Worm (Caenorhabditis elegans) whole organism, L4 larva: ENCODE measurements around the gene idpa-1.

Experiments used
- D1046.2 ChIP-seq: fragments of 200-800 bp; sonication (Bioruptor generic); IDR thresholded peaks from 2 replicates; pipeline ENCODE4 v1.3.6; 2022; ENCODE audit warnings: missing genetic modification characterization, missing compliant biosample characterization
- F10B5.3 ChIP-seq: sonication (generic microtip); optimal IDR thresholded peaks from 2 replicates; lab custom pipeline; 2016; ENCODE audit warnings: mild to moderate bottlenecking, missing genetic modification characterization, missing compliant biosample characterization
- F37D6.2 ChIP-seq: sonication (generic microtip); optimal IDR thresholded peaks from 2 replicates; lab custom pipeline; 2016; ENCODE audit warnings: mild to moderate bottlenecking, missing genetic modification characterization, missing compliant biosample characterization
- F49E8.2 ChIP-seq: sonication (generic microtip); optimal IDR thresholded peaks from 2 replicates; lab custom pipeline; 2016; ENCODE audit warnings: missing compliant biosample characterization, mild to moderate bottlenecking, missing genetic modification characterization, borderline replicate concordance
- R02D3.7 ChIP-seq: fragments of 150-350 bp; sonication (generic microtip); optimal IDR thresholded peaks from 3 replicates; lab custom pipeline; 2014; ENCODE audit warnings: missing biosample characterization, missing genetic modification characterization
- Y105C5A.15 ChIP-seq: fragments of 200-800 bp; sonication (Bioruptor generic); IDR thresholded peaks from 2 replicates; pipeline ENCODE4 v1.3.6; 2022; ENCODE audit warnings: missing genetic modification characterization, missing compliant biosample characterization
- Y5F2A.4 ChIP-seq: fragments of 200-800 bp; sonication (Bioruptor generic); optimal IDR thresholded peaks from 2 replicates; lab custom pipeline; 2018; ENCODE audit warnings: mild to moderate bottlenecking, missing genetic modification characterization, missing compliant biosample characterization
- ZK337.2 ChIP-seq: fragments of 200-800 bp; sonication (Bioruptor generic); IDR thresholded peaks from 2 replicates; pipeline ENCODE4 v1.3.6; 2022; ENCODE audit warnings: missing genetic modification reagents, missing genetic modification characterization, missing compliant biosample characterization
- ZK546.5 ChIP-seq, 2 experiments: sonication (generic microtip); optimal IDR thresholded peaks; 2 replicates each; lab custom pipeline; 2017; ENCODE audit warnings: missing biosample characterization in 2 of 2, missing genetic modification characterization in 2 of 2
- aha-1 ChIP-seq: fragments of 150-350 bp; peaks from one replicate; lab custom pipeline; 2014; ENCODE audit warnings: missing biosample characterization, missing genetic modification characterization
- ama-1 ChIP-seq: fragments of 150-350 bp; optimal IDR thresholded peaks from 2 replicates; lab custom pipeline; 2014; ENCODE audit warnings: inconsistent platforms, mixed read lengths
- ceh-62 ChIP-seq: sonication (generic microtip); optimal IDR thresholded peaks from 2 replicates; lab custom pipeline; 2017; ENCODE audit warnings: missing biosample characterization, missing genetic modification characterization
- ceh-82 ChIP-seq: sonication (generic microtip); optimal IDR thresholded peaks from 2 replicates; lab custom pipeline; 2017; ENCODE audit warnings: missing biosample characterization, missing genetic modification characterization
- ctbp-1 ChIP-seq: fragments of 200-800 bp; sonication (Bioruptor generic); IDR thresholded peaks from 2 replicates; pipeline ENCODE4 v1.3.6; 2022; ENCODE audit warnings: missing genetic modification reagents, missing genetic modification characterization, missing compliant biosample characterization
- daf-8 ChIP-seq: fragments of 200-800 bp; sonication (Bioruptor generic); IDR thresholded peaks from 2 replicates; pipeline ENCODE4 v1.3.6; 2022; ENCODE audit warnings: missing genetic modification characterization, missing compliant biosample characterization
- dmd-8 ChIP-seq: fragments of 200-800 bp; sonication (Bioruptor generic); IDR thresholded peaks from 2 replicates; pipeline ENCODE4 v1.3.6; 2022; ENCODE audit warnings: missing genetic modification characterization, missing compliant biosample characterization
- egl-43 ChIP-seq: fragments of 200-800 bp; sonication (Bioruptor generic); IDR thresholded peaks from 2 replicates; pipeline ENCODE4 v1.3.6; 2022; ENCODE audit warnings: missing genetic modification reagents, missing genetic modification characterization, missing compliant biosample characterization
- fkh-10 ChIP-seq: fragments of 150-350 bp; optimal IDR thresholded peaks from 2 replicates; lab custom pipeline; 2014; ENCODE audit warnings: missing biosample characterization, missing genetic modification reagents, missing genetic modification characterization
- hmg-1.1 ChIP-seq: fragments of 200-800 bp; sonication (Bioruptor generic); IDR thresholded peaks from 2 replicates; pipeline ENCODE4 v1.3.6; 2022; ENCODE audit warnings: missing genetic modification reagents, missing genetic modification characterization, missing compliant biosample characterization
- jun-1 ChIP-seq: fragments of 150-350 bp; optimal IDR thresholded peaks from 2 replicates; lab custom pipeline; 2014; ENCODE audit warnings: missing biosample characterization, missing genetic modification reagents, missing genetic modification characterization
- lin-38 ChIP-seq: fragments of 200-800 bp; sonication (Bioruptor generic); IDR thresholded peaks from 2 replicates; pipeline ENCODE4 v1.3.6; 2022; ENCODE audit warnings: missing genetic modification reagents, missing genetic modification characterization, missing compliant biosample characterization
- lin-39 ChIP-seq: fragments of 150-350 bp; optimal IDR thresholded peaks from 2 replicates; lab custom pipeline; 2014; ENCODE audit warnings: missing biosample characterization, missing genetic modification reagents, missing genetic modification characterization
- lsy-2 ChIP-seq, 2 experiments: fragments of 150-350 bp in 1 of 2; sonication (generic microtip) in 1 of 2; optimal IDR thresholded peaks; 2 replicates each; lab custom pipeline; 2014 to 2017; ENCODE audit warnings: missing biosample characterization in 2 of 2, missing genetic modification characterization in 2 of 2
- mxl-3 ChIP-seq: fragments of 200-800 bp; sonication (Bioruptor generic); optimal IDR thresholded peaks from 2 replicates; lab custom pipeline; 2018; ENCODE audit warnings: mild to moderate bottlenecking, missing genetic modification characterization, missing compliant biosample characterization
- nhr-237 ChIP-seq: sonication (generic microtip); optimal IDR thresholded peaks from 2 replicates; lab custom pipeline; 2017; ENCODE audit warnings: missing biosample characterization, missing genetic modification characterization
- nhr-25 ChIP-seq: sonication (generic microtip); optimal IDR thresholded peaks from 2 replicates; lab custom pipeline; 2017; ENCODE audit warnings: missing genetic modification characterization, mild to moderate bottlenecking, missing compliant biosample characterization, antibody characterized with exemption, moderate library complexity, borderline replicate concordance; ENCODE audit not compliant: insufficient read depth
- nhr-6 ChIP-seq: fragments of 150-350 bp; optimal IDR thresholded peaks from 2 replicates; lab custom pipeline; 2014; ENCODE audit warnings: missing biosample characterization, missing genetic modification characterization
- pha-4 ChIP-seq, 2 experiments: fragments of 150-350 bp in 1 of 2; fragments of 200-800 bp in 1 of 2; sonication (Bioruptor generic) in 1 of 2; IDR thresholded peaks in 1 of 2; optimal IDR thresholded peaks in 1 of 2; 2 replicates each; pipeline versions ENCODE4 v1.3.6 to Lab custom; 2014 to 2022; ENCODE audit warnings: missing genetic modification characterization in 2 of 2, missing genetic modification reagents in 2 of 2, missing biosample characterization in 1 of 2, missing compliant biosample characterization in 1 of 2
- pqm-1 ChIP-seq: sonication (generic microtip); optimal IDR thresholded peaks from 2 replicates; lab custom pipeline; 2017; ENCODE audit warnings: missing biosample characterization, missing genetic modification characterization
- sdz-12 ChIP-seq: fragments of 200-800 bp; sonication (Bioruptor generic); optimal IDR thresholded peaks from 2 replicates; lab custom pipeline; 2018; ENCODE audit warnings: mild to moderate bottlenecking, missing genetic modification characterization, missing compliant biosample characterization
- set-16 ChIP-seq: fragments of 200-800 bp; sonication (Bioruptor generic); IDR thresholded peaks from 2 replicates; pipeline ENCODE4 v1.3.6; 2022; ENCODE audit warnings: missing genetic modification reagents, missing genetic modification characterization, missing compliant biosample characterization
- skn-1 ChIP-seq: fragments of 150-350 bp; optimal IDR thresholded peaks from 2 replicates; lab custom pipeline; 2014; ENCODE audit warnings: missing biosample characterization, missing genetic modification characterization
- tag-97 ChIP-seq: fragments of 200-800 bp; sonication (Bioruptor generic); IDR thresholded peaks from 2 replicates; pipeline ENCODE4 v1.3.6; 2022; ENCODE audit warnings: missing genetic modification characterization, missing compliant biosample characterization
- unc-130 ChIP-seq: sonication (generic microtip); optimal IDR thresholded peaks from 2 replicates; lab custom pipeline; 2016; ENCODE audit warnings: missing genetic modification reagents, missing genetic modification characterization, missing compliant biosample characterization
- unc-39 ChIP-seq: sonication (generic microtip); optimal IDR thresholded peaks from 2 replicates; lab custom pipeline; 2017; ENCODE audit warnings: missing biosample characterization, missing genetic modification characterization
- unc-62 ChIP-seq, 3 experiments: fragments of 150-350 bp in 1 of 3; sonication (generic microtip); optimal IDR thresholded peaks in 2 of 3; peaks in 1 of 3; 1 replicate in 1 of 3; 2 replicates in 2 of 3; lab custom pipeline; 2014 to 2017; ENCODE audit warnings: missing biosample characterization in 3 of 3, missing genetic modification characterization in 3 of 3, missing genetic modification reagents in 3 of 3, missing genotype in 1 of 3
- zag-1 ChIP-seq: fragments of 150-350 bp; optimal IDR thresholded peaks from 2 replicates; lab custom pipeline; 2014; ENCODE audit warnings: missing biosample characterization, missing genetic modification characterization
- zip-11 ChIP-seq: fragments of 200-800 bp; sonication (Bioruptor generic); IDR thresholded peaks from 2 replicates; pipeline ENCODE4 v1.3.6; 2022; ENCODE audit warnings: missing genetic modification characterization, missing compliant biosample characterization
- zip-2 ChIP-seq: fragments of 150-350 bp; optimal IDR thresholded peaks from 2 replicates; lab custom pipeline; 2014; ENCODE audit warnings: missing biosample characterization, missing genetic modification characterization

Gene idpa-1

ce11 chrIII:2946626-2947168 is 45.7 kb upstream of the idpa-1 start, which contains the start of gene H05C05.1:
H05C05.1 (plus strand) TSS chrIII:2947118.
- TF ChIP-seq pqm-1 (no peak), Y105C5A.15 (GFP tag; lab: Robert Waterston, UW) (no peak), ama-1 (lab: Kevin White, UChicago) (no peak), ceh-82 (tag; lab: Kevin White, UChicago) (no peak), daf-8 (GFP tag; lab: Robert Waterston, UW) (no peak), ZK337.2 (GFP tag; lab: Robert Waterston, UW) (no peak), F49E8.2 (tag; lab: Kevin White, UChicago) (peak; percentile 91), fkh-10 (GFP tag; lab: Kevin White, UChicago) (no peak), mxl-3 (no peak), nhr-237 (tag; lab: Kevin White, UChicago) (no peak), R02D3.7 (tag; lab: Kevin White, UChicago) (no peak), nhr-6 (tag; lab: Kevin White, UChicago) (no peak), Y5F2A.4 (no peak), zag-1 (tag; lab: Kevin White, UChicago) (no peak), lin-38 (GFP tag; lab: Robert Waterston, UW) (peak; percentile 64; the same call in 1 of the 2 replicates), jun-1 (no peak), ZK546.5 (tag; optimal IDR thresholded peaks at IDR 0.05; lab: Kevin White, UChicago) (no peak), unc-130 (peak; percentile 16), D1046.2 (GFP tag; lab: Robert Waterston, UW) (no peak), egl-43 (GFP tag; lab: Robert Waterston, UW) (no peak), F10B5.3 (no peak), lsy-2 (tag; optimal IDR thresholded peaks at IDR 0.05; lab: Kevin White, UChicago) (no peak)

ce11 chrIII:2946101-2946500 is 45.1 kb upstream of the idpa-1 start, which contains the start of gene H05C05.4:
H05C05.4 (minus strand) TSS chrIII:2946201.
- TF ChIP-seq lin-39 (tag; lab: Kevin White, UChicago) (no peak), unc-39 (tag; lab: Kevin White, UChicago) (no peak), hmg-1.1 (GFP tag; lab: Robert Waterston, UW) (no peak), set-16 (GFP tag; lab: Robert Waterston, UW) (no peak), pha-4 (GFP tag; IDR thresholded peaks at IDR 0.05; lab: Robert Waterston, UW) (no peak), pha-4 (tag; optimal IDR thresholded peaks at IDR 0.05; lab: Kevin White, UChicago) (no peak), zag-1 (tag; lab: Kevin White, UChicago) (no peak), nhr-25 (tag; lab: Kevin White, UChicago) (no peak), ceh-62 (no peak), tag-97 (GFP tag; lab: Robert Waterston, UW) (no peak), ceh-82 (tag; lab: Kevin White, UChicago) (no peak)

DNA sequence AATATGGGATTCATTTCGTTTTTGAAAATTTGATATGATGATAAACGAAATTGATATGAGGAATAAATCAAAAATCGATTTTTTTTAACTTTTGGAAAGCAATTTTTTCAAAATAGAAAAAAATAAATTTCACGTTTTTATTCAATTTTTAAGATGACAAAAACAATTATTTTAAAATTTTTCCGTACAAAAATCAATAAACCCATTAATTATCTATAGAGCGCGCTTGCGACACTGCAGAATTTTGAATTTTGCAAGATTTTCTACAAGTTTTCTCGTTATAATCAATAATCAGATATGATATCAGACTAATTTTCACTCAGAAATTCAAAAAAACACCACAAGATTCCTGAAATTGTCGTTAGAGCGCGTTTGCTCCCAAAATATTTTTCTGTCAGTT is 43.0 kb upstream of the idpa-1 start, which contains the start of gene R10F2.6:
Gene R10F2.6 (minus strand): TSS at position 101 of the 400 bp plus-strand sequence.
- TF ChIP-seq fkh-10 (GFP tag; lab: Kevin White, UChicago): no peak

DNA sequence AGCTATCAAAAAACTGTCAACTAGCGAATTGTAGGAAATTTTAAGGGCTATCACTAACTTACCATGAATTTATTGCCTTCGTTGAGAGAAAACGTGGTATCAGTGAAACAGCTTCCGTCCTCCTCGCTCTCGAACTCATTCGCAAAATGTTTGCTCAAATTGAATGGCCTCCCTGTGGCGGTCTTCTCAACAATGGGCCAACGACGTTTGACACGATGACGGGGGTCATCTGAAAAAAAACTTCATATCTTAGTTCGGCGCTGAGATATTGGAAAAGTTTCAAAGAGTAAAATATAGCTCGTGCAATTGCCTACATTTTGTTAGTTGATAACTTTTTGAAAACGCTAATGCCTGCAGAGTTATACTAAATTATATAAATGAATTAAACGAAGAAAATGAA is 40.6 kb upstream of the idpa-1 start:
- TF ChIP-seq pha-4 (GFP tag; IDR thresholded peaks at IDR 0.05; lab: Robert Waterston, UW) (no peak), pha-4 (tag; optimal IDR thresholded peaks at IDR 0.05; lab: Kevin White, UChicago) (no peak), aha-1 (tag; lab: Kevin White, UChicago) (no peak), unc-62 (GFP tag; optimal IDR thresholded peaks at IDR 0.05 in 1 of 2; lab: Kevin White, UChicago) (peak in 1 of 2 experiments; percentile 94), unc-62 (tag; optimal IDR thresholded peaks at IDR 0.05; lab: Kevin White, UChicago) (no peak)

ce11 chrIII:2937780-2938179 is 36.8 kb upstream of the idpa-1 start:
- TF ChIP-seq ctbp-1 (GFP tag; lab: Robert Waterston, UW) (no peak), unc-62 (GFP tag; optimal IDR thresholded peaks at IDR 0.05 in 1 of 2; lab: Kevin White, UChicago) (no peak), unc-62 (tag; optimal IDR thresholded peaks at IDR 0.05; lab: Kevin White, UChicago) (no peak), lin-38 (GFP tag; lab: Robert Waterston, UW) (no peak), zip-2 (tag; lab: Kevin White, UChicago) (no peak), zip-11 (GFP tag; lab: Robert Waterston, UW) (no peak), F37D6.2 (tag; lab: Kevin White, UChicago) (no peak), skn-1 (no peak), sdz-12 (GFP tag; lab: Kevin White, UChicago) (no peak), ama-1 (lab: Kevin White, UChicago) (no peak), lsy-2 (tag; optimal IDR thresholded peaks at IDR 0.05; lab: Kevin White, UChicago) (no peak), ceh-82 (tag; lab: Kevin White, UChicago) (no peak), dmd-8 (GFP tag; lab: Robert Waterston, UW) (no peak)
